Fruit fly (Drosophila melanogaster) Kc167 (cell line): ENCODE data around the gene Tpc1.

Experiments used
- h ChIP-seq: fragments of >200 bp; optimal IDR thresholded peaks from 3 replicates; lab custom pipeline; 2018; ENCODE audit warnings: missing external identifiers
- psq ChIP-seq: fragments of >200 bp; optimal IDR thresholded peaks from 2 replicates; lab custom pipeline; 2017; ENCODE audit warnings: missing external identifiers

dm6 chr3R:10879219-10879618 lies 2.8 kb downstream of the Tpc1 start, which contains the start of gene CG14695:
- TF ChIP-seq psq (lab: Kevin White, UChicago) (no peak), h (no peak)
